Worm (Caenorhabditis elegans): ENCODE measurements around the gene mms-19.

DNA sequence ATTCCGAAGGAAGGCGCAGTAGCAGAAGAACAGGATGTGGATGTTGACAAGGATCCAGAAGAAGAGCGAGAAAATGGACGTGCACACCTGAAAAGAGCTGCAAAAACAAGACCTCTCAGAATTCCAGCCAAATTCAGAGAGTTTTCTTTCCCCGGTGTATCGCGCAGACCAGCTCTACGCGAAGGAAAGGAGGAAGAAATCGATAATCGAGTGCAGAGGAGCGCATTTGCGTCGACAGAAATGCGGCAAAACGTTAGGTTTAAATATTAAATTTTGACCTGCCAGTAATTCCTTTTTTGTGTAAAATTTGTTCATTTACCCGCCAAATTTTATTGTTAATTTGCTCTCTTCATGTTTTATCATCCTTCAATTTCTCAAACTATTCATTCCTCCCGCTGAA lies 36.4 kb upstream of the mms-19 start:
- TF ChIP-seq Y67H2A.10 (GFP tag; conservative IDR thresholded peaks at IDR 0.05), result no peak
- no peak for TF ChIP-seq ztf-22 (GFP tag; optimal IDR thresholded peaks at IDR 0.05)
- no peak for TF ChIP-seq lag-1 (GFP tag; IDR thresholded peaks at IDR 0.05)
- no peak for TF ChIP-seq T26A5.8 (tag; optimal IDR thresholded peaks at IDR 0.05)
- no peak for TF ChIP-seq dpff-1 (tag; optimal IDR thresholded peaks at IDR 0.05)
- TF ChIP-seq dpl-1 (GFP tag; optimal IDR thresholded peaks at IDR 0.05), result no peak

Data from whole organism, young adult.